Fruit fly (Drosophila melanogaster): ENCODE data around the gene crn.

Gene crn

DNA sequence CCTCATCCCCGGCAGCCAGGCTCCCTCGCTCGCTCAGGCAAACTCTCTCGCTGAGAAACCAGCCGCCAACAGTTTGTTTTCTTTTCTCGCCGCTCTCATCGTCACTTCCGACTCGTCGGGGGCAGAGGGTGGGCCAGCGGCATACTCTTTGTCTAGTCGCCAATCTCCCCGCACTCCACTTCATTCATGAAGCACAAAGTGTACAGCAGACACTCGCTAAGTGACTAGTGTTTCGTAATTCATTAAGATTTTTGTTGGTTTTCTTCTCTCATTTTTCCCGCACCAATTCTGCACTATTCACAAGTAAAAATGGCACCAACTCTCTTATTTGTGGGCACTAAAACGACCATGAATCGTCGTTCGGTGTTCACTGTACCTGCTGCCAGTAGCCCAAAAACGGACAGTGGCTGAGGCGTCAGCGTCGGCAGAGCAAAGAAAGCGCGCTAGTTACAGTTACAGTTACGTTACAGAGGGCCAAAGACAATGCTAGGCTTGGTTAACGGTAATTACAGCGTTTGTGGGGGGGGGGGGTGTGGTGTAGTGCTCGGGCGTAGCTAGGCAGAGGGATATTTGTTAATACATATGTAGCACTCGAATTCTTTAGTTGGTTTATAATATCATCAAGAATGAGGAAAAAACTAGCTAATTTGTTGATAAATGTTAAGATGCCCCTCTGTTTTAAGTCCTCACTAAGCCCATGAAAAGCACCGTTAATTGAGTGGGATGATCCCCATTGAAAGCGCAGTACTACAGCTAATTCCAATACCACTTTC lies 47.8 kb upstream of the crn start (continued):
- TF ChIP-seq tin (GFP tag; optimal IDR thresholded peaks at IDR 0.05) (peak; percentile 99), Dbx (GFP tag; IDR thresholded peaks at IDR 0.05) (peak; percentile 96), sc (optimal IDR thresholded peaks at IDR 0.05) (no peak), sc (GFP tag; optimal IDR thresholded peaks at IDR 0.05) (peak; percentile 98), insv (GFP tag; optimal IDR thresholded peaks at IDR 0.05) (peak; percentile 53 to 61), CG34422 (GFP tag; IDR thresholded peaks at IDR 0.05) (peak; percentile 99), dpn (GFP tag; optimal IDR thresholded peaks at IDR 0.05) (peak; percentile 99 to 100), luna (GFP tag; optimal IDR thresholded peaks at IDR 0.05) (peak; percentile 94), sima (GFP tag; optimal IDR thresholded peaks at IDR 0.05) (peak; percentile 96), hth (optimal IDR thresholded peaks at IDR 0.05) (no peak), CG31441 (GFP tag; IDR thresholded peaks at IDR 0.05) (peak; percentile 98), Med (GFP tag) (peak; percentile 100), Hr3 (GFP tag; optimal IDR thresholded peaks at IDR 0.05) (peak; percentile 99), Dll (GFP tag; IDR thresholded peaks at IDR 0.05; ENCODE audit: partially characterized antibody) (no peak), CG2199 (GFP tag; IDR thresholded peaks at IDR 0.05) (peak; percentile 99), CG10431 (GFP tag; optimal IDR thresholded peaks at IDR 0.05) (peak; percentile 95), CG15269 (tag; optimal IDR thresholded peaks at IDR 0.05) (peak; percentile 99), lbe (GFP tag; optimal IDR thresholded peaks at IDR 0.05) (peak; percentile 70), CG12155 (GFP tag; optimal IDR thresholded peaks at IDR 0.05) (peak; percentile 97), CG3838 (GFP tag; optimal IDR thresholded peaks at IDR 0.05) (peak; percentile 95), mirr (GFP tag; optimal IDR thresholded peaks at IDR 0.05) (peak; percentile 90), jing (GFP tag; optimal IDR thresholded peaks at IDR 0.05) (peak; percentile 98), stc (GFP tag; IDR thresholded peaks at IDR 0.05) (peak; percentile 98), pros (GFP tag; optimal IDR thresholded peaks at IDR 0.05) (peak; percentile 60), CG31365 (tag; optimal IDR thresholded peaks at IDR 0.05) (peak; percentile 92), Rx (GFP tag; IDR thresholded peaks at IDR 0.05) (peak; percentile 98), CkIIα-i1 (GFP tag; IDR thresholded peaks at IDR 0.05) (peak; percentile 95), CG32767 (GFP tag; IDR thresholded peaks at IDR 0.05) (peak; percentile 98), Six4 (GFP tag; optimal IDR thresholded peaks at IDR 0.05) (peak; percentile 99), CG9609 (GFP tag; optimal IDR thresholded peaks at IDR 0.05) (peak; percentile 99), TFAM (GFP tag; optimal IDR thresholded peaks at IDR 0.05) (peak; percentile 93), Hr78 (GFP tag; optimal IDR thresholded peaks at IDR 0.05) (peak in 1 of 2 experiments; percentile 94), CG13123 (GFP tag; optimal IDR thresholded peaks at IDR 0.05) (peak; percentile 98), Doc2 (GFP tag; IDR thresholded peaks at IDR 0.05) (peak; percentile 91), MTF-1 (GFP tag; optimal IDR thresholded peaks at IDR 0.05; ENCODE audit: borderline replicate concordance) (peak; percentile 97), CG6272 (GFP tag; IDR thresholded peaks at IDR 0.05) (peak; percentile 96), bsh (GFP tag; optimal IDR thresholded peaks at IDR 0.05) (peak; percentile 87 to 99), sens-2 (GFP tag; IDR thresholded peaks at IDR 0.05) (peak; percentile 98), CG9932 (GFP tag; IDR thresholded peaks at IDR 0.05) (peak; percentile 96), nerfin-1 (tag; optimal IDR thresholded peaks at IDR 0.05) (peak; percentile 97), slou (GFP tag; optimal IDR thresholded peaks at IDR 0.05) (peak; percentile 94), Elba2 (GFP tag; optimal IDR thresholded peaks at IDR 0.05) (peak; percentile 65), BtbVII (GFP tag; optimal IDR thresholded peaks at IDR 0.05) (peak; percentile 98), D19A (tag; optimal IDR thresholded peaks at IDR 0.05) (peak; percentile 96), crc (GFP tag; optimal IDR thresholded peaks at IDR 0.05) (peak; percentile 98), Mes4 (GFP tag; optimal IDR thresholded peaks at IDR 0.05) (peak; percentile 98), CG17385 (GFP tag; optimal IDR thresholded peaks at IDR 0.05) (peak; percentile 97), hb (GFP tag; IDR thresholded peaks at IDR 0.05; ENCODE audit: partially characterized antibody) (no peak), CG17359 (tag; optimal IDR thresholded peaks at IDR 0.05) (peak; percentile 99), CG3281 (GFP tag; optimal IDR thresholded peaks at IDR 0.05) (peak; percentile 96)
